Worm (Caenorhabditis elegans) whole organism, early embryonic: ENCODE results near the gene irld-12.
"Not testable (repeated sequence)": the region's sequence is repeated elsewhere in the genome, so short reads cannot be mapped to it uniquely, and the experiment has no call there.

Source experiments
- B0310.2 ChIP-seq: sonication (generic microtip); optimal IDR thresholded peaks from 2 replicates; lab custom pipeline; 2016; ENCODE audit warnings: mild to moderate bottlenecking, missing genetic modification characterization, missing compliant biosample characterization
- F13C5.2 ChIP-seq: sonication (generic microtip); optimal IDR thresholded peaks from 2 replicates; lab custom pipeline; 2017; ENCODE audit warnings: mild to moderate bottlenecking, missing genetic modification characterization, inconsistent platforms, missing compliant biosample characterization
- aly-1 ChIP-seq: sonication (generic microtip); optimal IDR thresholded peaks from 2 replicates; lab custom pipeline; 2016; ENCODE audit warnings: missing genetic modification characterization, missing compliant biosample characterization
- ama-1 ChIP-seq: fragments of 150-350 bp; optimal IDR thresholded peaks from 2 replicates; lab custom pipeline; 2014
- ceh-13 ChIP-seq: fragments of 200-800 bp; sonication (Bioruptor generic); optimal IDR thresholded peaks from 2 replicates; lab custom pipeline; 2018; ENCODE audit warnings: mild to moderate bottlenecking, missing genetic modification characterization, missing compliant biosample characterization
- ceh-36 ChIP-seq: sonication (generic microtip); optimal IDR thresholded peaks from 2 replicates; lab custom pipeline; 2016; ENCODE audit warnings: missing genetic modification characterization, inconsistent platforms, missing compliant biosample characterization
- ets-7 ChIP-seq: sonication (generic microtip); optimal IDR thresholded peaks from 2 replicates; lab custom pipeline; 2016; ENCODE audit warnings: missing genotype, missing genetic modification characterization, missing compliant biosample characterization
- flt-1 ChIP-seq: fragments of 200-800 bp; sonication (Bioruptor generic); IDR thresholded peaks from 2 replicates; pipeline ENCODE4 v1.3.6; 2022; ENCODE audit warnings: missing genetic modification characterization, missing compliant biosample characterization
- hmbx-1 ChIP-seq: sonication (generic microtip); optimal IDR thresholded peaks from 2 replicates; lab custom pipeline; 2016; ENCODE audit warnings: mild to moderate bottlenecking, missing genetic modification characterization, missing compliant biosample characterization
- hmg-4 ChIP-seq: fragments of 200-800 bp; sonication (Bioruptor generic); optimal IDR thresholded peaks from 2 replicates; lab custom pipeline; 2018; ENCODE audit warnings: mild to moderate bottlenecking, missing genetic modification characterization, missing compliant biosample characterization
- hnd-1 ChIP-seq: sonication (generic microtip); optimal IDR thresholded peaks from 2 replicates; lab custom pipeline; 2016; ENCODE audit warnings: missing genetic modification characterization, missing compliant biosample characterization
- pes-1 ChIP-seq: fragments of 200-800 bp; sonication (Bioruptor generic); IDR thresholded peaks from 2 replicates; pipeline ENCODE4 v1.3.6; 2022; ENCODE audit warnings: missing genetic modification reagents, missing genetic modification characterization, missing compliant biosample characterization
- scrt-1 ChIP-seq: fragments of 200-800 bp; sonication (Bioruptor generic); IDR thresholded peaks from 2 replicates; pipeline ENCODE4 v1.3.6; 2022; ENCODE audit warnings: missing genetic modification characterization, missing compliant biosample characterization
- sea-1 ChIP-seq: fragments of 200-800 bp; sonication (Bioruptor generic); conservative IDR thresholded peaks from 2 replicates; pipeline ENCODE4 v1.3.6; 2022; ENCODE audit warnings: missing genetic modification characterization, missing compliant biosample characterization
- tbx-11 ChIP-seq: fragments of 200-800 bp; sonication (Bioruptor generic); IDR thresholded peaks from 2 replicates; pipeline ENCODE4 v1.3.6; 2022; ENCODE audit warnings: missing genetic modification characterization, missing compliant biosample characterization
- tbx-37 ChIP-seq: fragments of 200-800 bp; sonication (Bioruptor generic); conservative IDR thresholded peaks from 2 replicates; pipeline ENCODE4 v1.3.6; 2022; ENCODE audit warnings: missing genetic modification reagents, missing genetic modification characterization, missing compliant biosample characterization
- tra-4 ChIP-seq: sonication (generic microtip); optimal IDR thresholded peaks from 2 replicates; lab custom pipeline; 2017; ENCODE audit warnings: missing genetic modification characterization, missing compliant biosample characterization

The irld-12 gene

DNA sequence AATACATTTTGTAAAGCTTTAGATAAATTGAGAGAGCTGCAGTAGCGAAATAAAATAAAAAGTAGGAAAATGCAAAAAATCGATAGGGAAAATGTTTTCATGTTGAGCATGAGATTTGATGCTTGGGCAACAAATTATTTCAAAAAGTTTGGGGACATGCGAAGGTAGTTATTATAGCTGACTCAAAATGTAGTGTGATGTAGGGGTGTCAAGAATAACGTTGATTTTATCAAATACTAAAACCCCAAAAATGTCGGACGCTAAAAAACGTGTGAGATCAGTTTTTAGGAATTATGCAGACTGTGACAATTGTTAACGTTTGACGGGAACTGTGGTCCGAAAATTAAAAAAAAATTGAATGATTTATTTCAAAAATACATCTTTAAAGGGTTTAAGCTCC lies at the start of gene irld-12:
Gene irld-12, minus strand, starts transcription at position 101 of the 400 bp plus-strand sequence.
- TF ChIP-seq sea-1 (GFP tag; lab: Robert Waterston, UW) (no peak), tbx-11 (GFP tag; lab: Robert Waterston, UW) (no peak), aly-1 (tag; lab: Kevin White, UChicago) (no peak), ets-7 (tag; lab: Kevin White, UChicago) (no peak), F13C5.2 (tag; lab: Kevin White, UChicago) (no peak), ceh-13 (no peak), B0310.2 (tag; lab: Kevin White, UChicago) (no peak)

ce11 chrV:3069101-3069500 lies 47.9 kb upstream of the irld-12 start, which contains the start of gene str-40:
str-40 (minus strand) TSS chrV:3069201.
- TF ChIP-seq F13C5.2 (tag; lab: Kevin White, UChicago), result no peak
- no peak for TF ChIP-seq tbx-37

DNA sequence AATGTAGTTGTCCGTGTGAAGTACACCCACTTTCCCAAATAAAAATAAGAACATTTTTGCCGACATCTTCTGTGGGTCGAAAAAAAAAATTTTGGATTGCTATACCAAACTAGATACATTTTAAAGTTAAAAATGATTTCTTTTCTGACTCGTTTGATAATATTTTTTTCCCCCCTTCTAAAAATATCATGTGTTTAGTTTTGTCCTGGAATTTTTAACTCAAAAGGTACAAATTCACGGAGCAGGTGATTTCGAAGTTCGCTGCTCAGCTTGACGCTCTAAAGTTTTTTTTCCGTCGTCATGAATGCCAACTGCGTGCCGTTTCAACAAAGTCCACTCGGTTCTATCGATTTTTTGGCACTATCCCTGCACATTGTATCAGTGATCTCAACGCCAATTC lies 44.7 kb upstream of the irld-12 start, which contains the start of gene srh-185:
Gene srh-185, plus strand, starts transcription at position 301 of the 400 bp plus-strand sequence.
- TF ChIP-seq ceh-13 (no peak), B0310.2 (tag; lab: Kevin White, UChicago) (no peak), aly-1 (tag; lab: Kevin White, UChicago) (no peak), hmbx-1 (no peak), ama-1 (lab: Kevin White, UChicago) (no peak), hnd-1 (no peak), flt-1 (GFP tag; lab: Robert Waterston, UW) (no peak), hmg-4 (GFP tag; lab: Kevin White, UChicago) (no peak), tra-4 (no peak), tbx-11 (GFP tag; lab: Robert Waterston, UW) (no peak), scrt-1 (GFP tag; lab: Robert Waterston, UW) (no peak), tbx-37 (no peak), sea-1 (GFP tag; lab: Robert Waterston, UW) (no peak)

ce11 chrV:3064418-3064817 lies 43.2 kb upstream of the irld-12 start, which contains the start of gene srt-16:
srt-16 (minus strand) TSS chrV:3064518.
- TF ChIP-seq hmg-4 (GFP tag; lab: Kevin White, UChicago); F13C5.2 (tag; lab: Kevin White, UChicago); scrt-1 (GFP tag; lab: Robert Waterston, UW): not testable (repeated sequence)

- no peak for TF ChIP-seq B0310.2 (tag; lab: Kevin White, UChicago)
- no peak for TF ChIP-seq ets-7 (tag; lab: Kevin White, UChicago)
- TF ChIP-seq ama-1 (lab: Kevin White, UChicago), result no peak
- no peak for TF ChIP-seq pes-1 (GFP tag; lab: Robert Waterston, UW)
- TF ChIP-seq ceh-13, result no peak
- no peak for TF ChIP-seq tbx-11 (GFP tag; lab: Robert Waterston, UW)
- no peak for TF ChIP-seq sea-1 (GFP tag; lab: Robert Waterston, UW)
- no peak for TF ChIP-seq hmg-4 (GFP tag; lab: Kevin White, UChicago)
- no peak for TF ChIP-seq hnd-1
- no peak for TF ChIP-seq aly-1 (tag; lab: Kevin White, UChicago)
- no peak for TF ChIP-seq F13C5.2 (tag; lab: Kevin White, UChicago)
Measured at ce11 chrV:3062078-3062477, 40.9 kb upstream of the irld-12 start, which contains the start of gene srt-15. srt-15 (minus strand) TSS chrV:3062178.

DNA sequence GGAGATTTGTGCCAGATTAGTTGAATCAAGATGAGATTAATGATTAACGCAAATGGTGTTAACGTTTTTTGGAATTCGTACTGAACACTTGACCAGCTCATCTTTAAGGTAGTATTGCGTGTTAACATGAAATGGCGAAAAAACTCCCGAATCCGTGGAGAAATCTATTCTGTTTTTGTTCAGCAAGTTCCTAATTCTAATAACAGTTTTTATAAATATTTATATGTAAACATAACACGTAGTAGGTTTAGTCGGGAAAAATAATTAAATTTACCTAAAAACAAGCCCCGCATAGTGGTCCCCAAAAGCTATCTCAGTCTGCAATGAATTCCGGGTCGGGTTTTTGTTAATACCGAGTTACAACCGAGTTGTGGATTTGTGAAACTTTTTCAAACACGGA lies 37.8 kb upstream of the irld-12 start, which contains the start of gene str-244:
Gene str-244, minus strand, starts transcription at position 101 of the 400 bp plus-strand sequence.
- TF ChIP-seq pes-1 (GFP tag; lab: Robert Waterston, UW), result no peak
- no peak for TF ChIP-seq ceh-36
- TF ChIP-seq ceh-13, result no peak
- no peak for TF ChIP-seq hmg-4 (GFP tag; lab: Kevin White, UChicago)
- no peak for TF ChIP-seq flt-1 (GFP tag; lab: Robert Waterston, UW)
- no peak for TF ChIP-seq sea-1 (GFP tag; lab: Robert Waterston, UW)
- no peak for TF ChIP-seq tbx-37
- no peak for TF ChIP-seq hmbx-1
- TF ChIP-seq ama-1 (lab: Kevin White, UChicago), result no peak
- TF ChIP-seq F13C5.2 (tag; lab: Kevin White, UChicago), result no peak
- TF ChIP-seq aly-1 (tag; lab: Kevin White, UChicago), result no peak
- TF ChIP-seq tbx-11 (GFP tag; lab: Robert Waterston, UW), result no peak
- no peak for TF ChIP-seq tra-4
- TF ChIP-seq hnd-1, result no peak
- no peak for TF ChIP-seq ets-7 (tag; lab: Kevin White, UChicago)
- TF ChIP-seq B0310.2 (tag; lab: Kevin White, UChicago), result no peak
- TF ChIP-seq scrt-1 (GFP tag; lab: Robert Waterston, UW), result no peak

ce11 chrV:3054254-3054653 lies 33.0 kb upstream of the irld-12 start, which contains the start of gene C50H11.8:
C50H11.8 (plus strand) TSS chrV:3054554.
- TF ChIP-seq pes-1 (GFP tag; lab: Robert Waterston, UW) (no peak), scrt-1 (GFP tag; lab: Robert Waterston, UW) (no peak), flt-1 (GFP tag; lab: Robert Waterston, UW) (no peak), F13C5.2 (tag; lab: Kevin White, UChicago) (no peak)

- TF ChIP-seq sea-1 (GFP tag; lab: Robert Waterston, UW), result no peak
- TF ChIP-seq flt-1 (GFP tag; lab: Robert Waterston, UW), result no peak
- no peak for TF ChIP-seq pes-1 (GFP tag; lab: Robert Waterston, UW)
- TF ChIP-seq ceh-36, result no peak
Measured at ce11 chrV:3046364-3046763, 25.2 kb upstream of the irld-12 start.
